Fruit fly (Drosophila melanogaster) whole organism, embryonic: ENCODE measurements around the gene yrt.

Experiments used
- ATbp ChIP-seq: fragments of 200-800 bp; sonication (Bioruptor generic); optimal IDR thresholded peaks from 2 replicates; lab custom pipeline; 2017; ENCODE audit warnings: missing biosample characterization, mild to moderate bottlenecking, missing genetic modification characterization, missing genetic modification reagents
- CG10959 ChIP-seq: fragments of 200-800 bp; sonication (Bioruptor generic); IDR thresholded peaks from 2 replicates; pipeline ENCODE4 v1.3.6; 2022; ENCODE audit warnings: missing biosample characterization, missing genetic modification characterization
- CG11456 ChIP-seq: fragments of 200-800 bp; sonication (Bioruptor generic); IDR thresholded peaks from 3 replicates; pipeline ENCODE4 v1.3.6; 2022; ENCODE audit warnings: missing biosample characterization, missing genetic modification characterization
- CG11504 ChIP-seq: fragments of 200-800 bp; sonication (Bioruptor generic); optimal IDR thresholded peaks from 3 replicates; lab custom pipeline; 2019; ENCODE audit warnings: missing biosample characterization, mild to moderate bottlenecking, missing genetic modification characterization, moderate library complexity
- CG12391 ChIP-seq: fragments of 200-800 bp; sonication (Bioruptor generic); optimal IDR thresholded peaks from 3 replicates; lab custom pipeline; 2018; ENCODE audit warnings: missing biosample characterization, mild to moderate bottlenecking, missing genetic modification characterization, moderate library complexity
- CG12769 ChIP-seq: fragments of 200-800 bp; sonication (Bioruptor generic); optimal IDR thresholded peaks from 2 replicates; lab custom pipeline; 2019; ENCODE audit warnings: missing biosample characterization, mild to moderate bottlenecking, missing genetic modification characterization, moderate library complexity
- CG13424 ChIP-seq: fragments of 200-800 bp; sonication (Bioruptor generic); optimal IDR thresholded peaks from 2 replicates; lab custom pipeline; 2019; ENCODE audit warnings: missing biosample characterization, mild to moderate bottlenecking, missing genetic modification characterization, moderate library complexity
- CG15479 ChIP-seq: fragments of 200-800 bp; sonication (Bioruptor generic); optimal IDR thresholded peaks from 3 replicates; lab custom pipeline; 2019; ENCODE audit warnings: missing biosample characterization, mild to moderate bottlenecking, missing genetic modification characterization, moderate library complexity
- CG16863 ChIP-seq: fragments of 200-800 bp; sonication (Bioruptor generic); optimal IDR thresholded peaks from 3 replicates; lab custom pipeline; 2016; ENCODE audit warnings: missing biosample characterization, missing genetic modification characterization
- CG17328 ChIP-seq: fragments of 200-800 bp; sonication (Bioruptor generic); IDR thresholded peaks from 2 replicates; pipeline ENCODE4 v1.3.6; 2022; ENCODE audit warnings: missing biosample characterization, missing genetic modification characterization
- CG17385 ChIP-seq: fragments of 200-800 bp; sonication (Bioruptor generic); optimal IDR thresholded peaks from 3 replicates; lab custom pipeline; 2018; ENCODE audit warnings: missing biosample characterization, mild to moderate bottlenecking, missing genetic modification characterization
- CG17612 ChIP-seq: fragments of 200-800 bp; sonication (Bioruptor generic); IDR thresholded peaks from 2 replicates; pipeline ENCODE4 v1.3.6; 2022; ENCODE audit warnings: missing biosample characterization, missing genetic modification characterization
- CG18619 ChIP-seq: fragments of 200-800 bp; sonication (Bioruptor generic); optimal IDR thresholded peaks from 3 replicates; lab custom pipeline; 2017; ENCODE audit warnings: missing biosample characterization, mild to moderate bottlenecking, missing genetic modification characterization
- CG2199 ChIP-seq: fragments of 200-800 bp; sonication (Bioruptor generic); IDR thresholded peaks from 3 replicates; pipeline ENCODE4 v1.3.6; 2022; ENCODE audit warnings: missing biosample characterization, missing genetic modification characterization
- CG31441 ChIP-seq: fragments of 200-800 bp; sonication (Bioruptor generic); IDR thresholded peaks from 2 replicates; pipeline ENCODE4 v1.3.6; 2022; ENCODE audit warnings: missing biosample characterization, missing genetic modification characterization
- CG3163 ChIP-seq: fragments of 200-800 bp; sonication (Bioruptor generic); optimal IDR thresholded peaks from 3 replicates; lab custom pipeline; 2016; ENCODE audit warnings: missing biosample characterization, missing genetic modification characterization
- CG3407 ChIP-seq: fragments of 200-800 bp; sonication (Bioruptor generic); optimal IDR thresholded peaks from 2 replicates; lab custom pipeline; 2018; ENCODE audit warnings: missing biosample characterization, mild to moderate bottlenecking, missing genetic modification characterization
- CG3847 ChIP-seq: fragments of 200-800 bp; sonication (Bioruptor generic); IDR thresholded peaks from 2 replicates; pipeline ENCODE4 v1.3.6; 2022; ENCODE audit warnings: missing biosample characterization, missing genetic modification characterization
- CG4730 ChIP-seq: fragments of 200-800 bp; sonication (Bioruptor generic); IDR thresholded peaks from 2 replicates; pipeline ENCODE4 v1.3.6; 2022; ENCODE audit warnings: missing biosample characterization, missing genetic modification characterization
- CG6175 ChIP-seq: fragments of 200-800 bp; sonication (Bioruptor generic); IDR thresholded peaks from 3 replicates; pipeline ENCODE4 v1.3.6; 2022; ENCODE audit warnings: missing biosample characterization, missing genetic modification characterization
- CG7963 ChIP-seq: fragments of 200-800 bp; sonication (Bioruptor generic); IDR thresholded peaks from 3 replicates; pipeline ENCODE4 v1.3.6; 2022; ENCODE audit warnings: missing biosample characterization, missing genetic modification characterization; ENCODE audit not compliant: partially characterized antibody
- CG8281 ChIP-seq: fragments of 200-800 bp; sonication (Bioruptor generic); optimal IDR thresholded peaks from 2 replicates; lab custom pipeline; 2018; ENCODE audit warnings: missing biosample characterization, mild to moderate bottlenecking, missing genetic modification characterization, moderate library complexity
- CG8359 ChIP-seq: fragments of 200-800 bp; sonication (Bioruptor generic); optimal IDR thresholded peaks from 2 replicates; lab custom pipeline; 2017; ENCODE audit warnings: missing biosample characterization, mild to moderate bottlenecking, missing genetic modification characterization, borderline replicate concordance
- CG9727 ChIP-seq: fragments of 200-800 bp; sonication (Bioruptor generic); optimal IDR thresholded peaks from 3 replicates; lab custom pipeline; 2017; ENCODE audit warnings: missing biosample characterization, mild to moderate bottlenecking, missing genetic modification characterization
- Dfd ChIP-seq, 2 experiments: fragments of >200 bp; optimal IDR thresholded peaks; 2 replicates each; lab custom pipeline; 2017; ENCODE audit warnings: missing biosample characterization in 2 of 2, missing genetic modification characterization in 2 of 2
- E2f1 ChIP-seq: fragments of 200-800 bp; sonication (Bioruptor generic); IDR thresholded peaks from 2 replicates; pipeline ENCODE4 v1.3.6; 2022; ENCODE audit warnings: missing biosample characterization, missing genetic modification characterization
- Eip74EF ChIP-seq, 2 experiments: fragments of 200-800 bp in 1 of 2; fragments of >200 bp in 1 of 2; sonication (Bioruptor generic) in 1 of 2; optimal IDR thresholded peaks; 2 replicates each; lab custom pipeline; 2017 to 2019; ENCODE audit warnings: missing biosample characterization in 2 of 2, missing genetic modification characterization in 2 of 2, mild to moderate bottlenecking in 1 of 2, moderate library complexity in 1 of 2
- Ets65A ChIP-seq: fragments of 200-800 bp; sonication (Bioruptor generic); peaks from one replicate; lab custom pipeline; 2016; ENCODE audit warnings: missing biosample characterization, missing genetic modification characterization
- H2.0 ChIP-seq: fragments of 200-800 bp; sonication (Bioruptor generic); IDR thresholded peaks from 2 replicates; pipeline ENCODE4 v1.3.6; 2022; ENCODE audit warnings: missing biosample characterization, missing genetic modification characterization
- Hmx ChIP-seq: fragments of 200-800 bp; sonication (Bioruptor generic); optimal IDR thresholded peaks from 2 replicates; lab custom pipeline; 2016; ENCODE audit warnings: missing biosample characterization, missing genetic modification characterization
- Hr51 ChIP-seq, 2 experiments: fragments of 200-800 bp; sonication (Bioruptor generic); optimal IDR thresholded peaks; 2 replicates in 1 of 2; 3 replicates in 1 of 2; lab custom pipeline; 2016 to 2018; ENCODE audit warnings: missing biosample characterization in 2 of 2, missing genetic modification characterization in 2 of 2, mild to moderate bottlenecking in 1 of 2, moderate library complexity in 1 of 2
- NK7.1 ChIP-seq: fragments of 200-800 bp; sonication (Bioruptor generic); optimal IDR thresholded peaks from 3 replicates; lab custom pipeline; 2016; ENCODE audit warnings: missing biosample characterization, missing genetic modification characterization
- Nf-YB ChIP-seq: fragments of 200-800 bp; sonication (Bioruptor generic); optimal IDR thresholded peaks from 3 replicates; lab custom pipeline; 2019; ENCODE audit warnings: missing biosample characterization, mild to moderate bottlenecking, missing genetic modification characterization, moderate library complexity
- Oli ChIP-seq: fragments of 200-800 bp; sonication (Bioruptor generic); optimal IDR thresholded peaks from 2 replicates; lab custom pipeline; 2018; ENCODE audit warnings: missing biosample characterization, mild to moderate bottlenecking, missing genetic modification characterization, moderate library complexity
- Six4 ChIP-seq: fragments of 200-800 bp; sonication (Bioruptor generic); optimal IDR thresholded peaks from 2 replicates; lab custom pipeline; 2016; ENCODE audit warnings: missing biosample characterization, missing genetic modification characterization
- bcd ChIP-seq: fragments of 200-800 bp; sonication (Bioruptor generic); optimal IDR thresholded peaks from 2 replicates; lab custom pipeline; 2017; ENCODE audit warnings: missing biosample characterization, mild to moderate bottlenecking, missing genetic modification characterization
- br ChIP-seq: fragments of >200 bp; optimal IDR thresholded peaks from 2 replicates; lab custom pipeline; 2017
- caup ChIP-seq: fragments of 200-800 bp; sonication (Bioruptor generic); optimal IDR thresholded peaks from 3 replicates; lab custom pipeline; 2017; ENCODE audit warnings: missing biosample characterization, mild to moderate bottlenecking, missing genetic modification characterization, moderate library complexity; ENCODE audit not compliant: severe bottlenecking
- chinmo ChIP-seq: fragments of 200-800 bp; sonication (Bioruptor generic); IDR thresholded peaks from 4 replicates; pipeline ENCODE4 v1.3.6; 2022; ENCODE audit warnings: missing biosample characterization, missing genetic modification characterization; ENCODE audit not compliant: partially characterized antibody
- crc ChIP-seq: fragments of 200-800 bp; sonication (Bioruptor generic); optimal IDR thresholded peaks from 2 replicates; lab custom pipeline; 2016; ENCODE audit warnings: missing biosample characterization, missing genetic modification characterization
- dmrt99B ChIP-seq: fragments of 200-800 bp; sonication (Bioruptor generic); optimal IDR thresholded peaks from 2 replicates; lab custom pipeline; 2018; ENCODE audit warnings: missing biosample characterization, mild to moderate bottlenecking, missing genetic modification characterization, moderate library complexity
- gro ChIP-seq: fragments of 200-800 bp; sonication (Bioruptor generic); optimal IDR thresholded peaks from 2 replicates; lab custom pipeline; 2016; ENCODE audit warnings: missing biosample characterization, missing genetic modification characterization
- her ChIP-seq: fragments of 200-800 bp; sonication (Bioruptor generic); optimal IDR thresholded peaks from 2 replicates; lab custom pipeline; 2016; ENCODE audit warnings: missing biosample characterization, missing genetic modification characterization
- jigr1 ChIP-seq: fragments of 200-800 bp; sonication (Bioruptor generic); IDR thresholded peaks from 3 replicates; pipeline ENCODE4 v1.3.6; 2022; ENCODE audit warnings: missing biosample characterization, missing genetic modification characterization
- lola ChIP-seq, 3 experiments: fragments of >200 bp in 2 of 3; fragments of 200-800 bp in 1 of 3; sonication (Bioruptor generic) in 1 of 3; optimal IDR thresholded peaks; 2 replicates each; lab custom pipeline; 2017 to 2019; ENCODE audit warnings: missing biosample characterization in 3 of 3, missing genetic modification characterization in 3 of 3, mild to moderate bottlenecking in 1 of 3, moderate library complexity in 1 of 3
- phol ChIP-seq: fragments of 200-800 bp; sonication (Bioruptor generic); optimal IDR thresholded peaks from 3 replicates; lab custom pipeline; 2018; ENCODE audit warnings: missing biosample characterization, mild to moderate bottlenecking, missing genetic modification characterization, moderate library complexity
- rib ChIP-seq: fragments of 200-800 bp; sonication (Bioruptor generic); IDR thresholded peaks from 2 replicates; pipeline ENCODE4 v1.3.6; 2022; ENCODE audit warnings: missing biosample characterization, missing genetic modification characterization
- sd ChIP-seq: fragments of 200-800 bp; sonication (Bioruptor generic); optimal IDR thresholded peaks from 3 replicates; lab custom pipeline; 2018; ENCODE audit warnings: missing biosample characterization, mild to moderate bottlenecking, missing genetic modification characterization, moderate library complexity
- sug ChIP-seq: fragments of 200-800 bp; optimal IDR thresholded peaks from 2 replicates; lab custom pipeline; 2019; ENCODE audit warnings: missing biosample characterization, mild to moderate bottlenecking, missing genetic modification characterization, moderate library complexity
- tio ChIP-seq: fragments of 200-800 bp; sonication (Bioruptor generic); optimal IDR thresholded peaks from 2 replicates; lab custom pipeline; 2017; ENCODE audit warnings: missing biosample characterization, missing genetic modification characterization, inconsistent platforms
- twi ChIP-seq: fragments of 200-800 bp; optimal IDR thresholded peaks from 2 replicates; lab custom pipeline; 2019; ENCODE audit warnings: missing biosample characterization, mild to moderate bottlenecking, missing genetic modification characterization, moderate library complexity

The yrt gene

dm6 chr3R:13446048-13446447, 11.3 kb upstream of the yrt start (continued):
- TF ChIP-seq NK7.1 (GFP tag; lab: Kevin White, UChicago) (no peak), CG11456 (GFP tag; lab: Robert Waterston, UW) (no peak), CG3407 (no peak), CG17328 (no peak), Six4 (GFP tag; lab: Kevin White, UChicago) (no peak), CG11504 (tag; lab: Kevin White, UChicago) (no peak), Ets65A (peak; percentile 51), Eip74EF (GFP tag; optimal IDR thresholded peaks at IDR 0.05; lab: Kevin White, UChicago) (no peak), CG9727 (GFP tag; lab: Kevin White, UChicago) (no peak), caup (no peak), tio (GFP tag; lab: Kevin White, UChicago) (no peak), E2f1 (GFP tag; lab: Robert Waterston, UW) (no peak), CG12391 (no peak), CG15479 (GFP tag; lab: Kevin White, UChicago) (no peak), CG8281 (no peak), sug (tag; lab: Kevin White, UChicago) (no peak), bcd (GFP tag; lab: Kevin White, UChicago) (no peak), lola (GFP tag; optimal IDR thresholded peaks at IDR 0.05; lab: Kevin White, UChicago) (no peak), CG17612 (GFP tag; lab: Robert Waterston, UW) (no peak), CG31441 (GFP tag; lab: Robert Waterston, UW) (no peak), phol (tag; lab: Kevin White, UChicago) (no peak), CG8359 (GFP tag; lab: Kevin White, UChicago) (no peak), CG16863 (no peak), H2.0 (GFP tag; lab: Robert Waterston, UW) (no peak), dmrt99B (tag; lab: Kevin White, UChicago) (no peak), CG3163 (GFP tag; lab: Kevin White, UChicago) (no peak), CG2199 (GFP tag; lab: Robert Waterston, UW) (peak; percentile 76; the same call in 1 of the 3 replicates), rib (GFP tag; lab: Robert Waterston, UW) (0 out of 2 replicates have a peak, but pooled peaks have one; percentile 34)
- TF ChIP-seq, all 482 proteins: peak for 19

dm6 chr3R:13441703-13442102, 6.9 kb upstream of the yrt start:
- TF ChIP-seq CG3847 (GFP tag; lab: Robert Waterston, UW) (0 out of 2 replicates have a peak, but pooled peaks have one; percentile 11), twi (tag; lab: Kevin White, UChicago) (peak; percentile 35), CG13424 (tag; lab: Kevin White, UChicago) (peak; percentile 19), chinmo (GFP tag; lab: Robert Waterston, UW) (no peak), ATbp (peak; percentile 27), br (lab: Kevin White, UChicago) (no peak), jigr1 (GFP tag; lab: Robert Waterston, UW) (no peak), CG6175 (0 out of 3 replicates have a peak, but pooled peaks have one; percentile 32), CG10959 (GFP tag; lab: Robert Waterston, UW) (no peak), Hr51 (GFP tag; optimal IDR thresholded peaks at IDR 0.05; lab: Kevin White, UChicago) (peak in 1 of 2 experiments; percentile 47), Oli (peak; percentile 31), phol (tag; lab: Kevin White, UChicago) (no peak), Dfd (GFP tag; optimal IDR thresholded peaks at IDR 0.05; lab: Kevin White, UChicago) (no peak), CG17385 (GFP tag; lab: Kevin White, UChicago) (no peak), CG4730 (GFP tag; lab: Robert Waterston, UW) (no peak), CG7963 (GFP tag; lab: Robert Waterston, UW) (no peak), gro (GFP tag; lab: Kevin White, UChicago) (peak; percentile 17), Hmx (GFP tag; lab: Kevin White, UChicago) (no peak), CG18619 (peak; percentile 15), sd (tag; lab: Kevin White, UChicago) (peak; percentile 31), Nf-YB (GFP tag; lab: Kevin White, UChicago) (peak; percentile 1), CG12769 (tag; lab: Kevin White, UChicago) (peak; percentile 19), her (GFP tag; lab: Kevin White, UChicago) (no peak), crc (peak; percentile 3)
